Worm (Caenorhabditis elegans): ENCODE measurements around the gene F47C12.6.

Gene F47C12.6

DNA sequence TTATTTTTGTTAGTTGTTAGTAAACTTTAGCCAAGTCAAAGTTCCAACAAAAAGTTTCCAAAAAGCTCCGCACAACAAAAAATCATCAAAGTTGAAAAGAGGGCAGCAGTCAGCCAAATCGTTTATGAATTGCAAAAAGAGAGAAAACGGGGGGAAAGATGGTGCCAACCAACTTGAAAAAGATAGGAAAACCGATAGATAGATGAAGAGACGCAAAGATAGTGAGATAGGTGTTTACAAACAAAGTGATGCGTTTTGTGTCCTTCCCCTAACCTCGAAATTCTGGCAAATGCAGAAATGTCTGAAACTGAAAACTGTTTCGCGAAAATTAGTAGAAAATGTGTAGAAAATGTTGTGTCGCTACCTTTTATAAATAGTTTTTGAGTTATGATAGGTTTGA is 40.3 kb upstream of the F47C12.6 start:
- TF ChIP-seq ztf-4 (tag; optimal IDR thresholded peaks at IDR 0.05) (no peak), lsy-2 (tag; optimal IDR thresholded peaks at IDR 0.05) (peak in 1 of 2 experiments; percentile 38), F16B12.6 (tag; optimal IDR thresholded peaks at IDR 0.05) (no peak), blmp-1 (tag; optimal IDR thresholded peaks at IDR 0.05) (peak; percentile 34), efl-1 (optimal IDR thresholded peaks at IDR 0.05) (peak in 1 of 2 experiments; percentile 16), efl-1 (GFP tag; optimal IDR thresholded peaks at IDR 0.05 in 1 of 2) (no peak), rnt-1 (tag; optimal IDR thresholded peaks at IDR 0.05) (peak; percentile 31), tbx-2 (tag; optimal IDR thresholded peaks at IDR 0.05) (no peak), snu-23 (GFP tag; optimal IDR thresholded peaks at IDR 0.05) (peak; percentile 19), nhr-28 (tag; optimal IDR thresholded peaks at IDR 0.05) (no peak), dpl-1 (GFP tag; optimal IDR thresholded peaks at IDR 0.05) (no peak), xbp-1 (tag; optimal IDR thresholded peaks at IDR 0.05) (no peak), lin-14 (GFP tag; optimal IDR thresholded peaks at IDR 0.05) (peak; percentile 60), Y116A8C.19 (tag; optimal IDR thresholded peaks at IDR 0.05; ENCODE audit: borderline replicate concordance) (no peak), ets-5 (GFP tag; IDR thresholded peaks at IDR 0.05) (no peak), fkh-8 (tag; optimal IDR thresholded peaks at IDR 0.05) (no peak), nhr-11 (tag; optimal IDR thresholded peaks at IDR 0.05) (no peak), fkh-4 (tag; optimal IDR thresholded peaks at IDR 0.05; ENCODE audit: borderline replicate concordance) (no peak)

DNA sequence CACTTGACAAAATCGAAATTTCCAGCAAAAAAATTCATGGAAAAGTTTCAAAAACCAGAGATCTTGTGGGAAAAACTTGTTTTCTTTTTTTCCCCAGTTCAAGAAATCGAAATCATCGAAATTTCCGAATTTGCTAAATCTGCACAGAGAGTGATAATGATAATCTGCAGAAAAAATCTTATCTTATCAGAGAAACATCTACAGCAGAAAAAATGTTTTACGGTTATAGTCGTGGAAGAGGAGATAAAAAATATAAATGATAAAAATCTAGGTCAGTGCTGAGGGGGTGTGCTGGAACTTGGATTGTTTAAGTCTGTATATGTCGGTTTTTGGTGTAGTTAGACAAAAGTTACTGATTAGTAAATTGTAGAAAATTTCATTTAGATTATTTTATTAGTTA is 39.2 kb upstream of the F47C12.6 start:
- no peak for TF ChIP-seq ceh-88 (GFP tag; IDR thresholded peaks at IDR 0.05)
- TF ChIP-seq elt-2 (tag; optimal IDR thresholded peaks at IDR 0.05) = peak; percentile 58
- no peak for TF ChIP-seq ceh-63 (GFP tag; optimal IDR thresholded peaks at IDR 0.05)
- no peak for TF ChIP-seq tlp-1 (tag; optimal IDR thresholded peaks at IDR 0.05)
- TF ChIP-seq C04F5.9 (tag; optimal IDR thresholded peaks at IDR 0.05) = no peak
- TF ChIP-seq tbx-2 (tag; optimal IDR thresholded peaks at IDR 0.05) = no peak
- TF ChIP-seq nhr-12 (tag; optimal IDR thresholded peaks at IDR 0.05) = no peak
- TF ChIP-seq skn-1 (tag; optimal IDR thresholded peaks at IDR 0.05) = no peak
- TF ChIP-seq nhr-11 (tag; optimal IDR thresholded peaks at IDR 0.05) = no peak
- no peak for TF ChIP-seq rnt-1 (tag; optimal IDR thresholded peaks at IDR 0.05)
- TF ChIP-seq F16B12.6 (tag; optimal IDR thresholded peaks at IDR 0.05) = no peak
- no peak for TF ChIP-seq zag-1 (tag; optimal IDR thresholded peaks at IDR 0.05)
- no peak for TF ChIP-seq ztf-11 (tag; optimal IDR thresholded peaks at IDR 0.05)
- TF ChIP-seq elt-3 (tag; optimal IDR thresholded peaks at IDR 0.05) = peak in 2 of 6 experiments; percentile 22 to 65
- TF ChIP-seq nhr-28 (tag; optimal IDR thresholded peaks at IDR 0.05) = no peak
- peak; percentile 38 for TF ChIP-seq blmp-1 (tag; optimal IDR thresholded peaks at IDR 0.05)
- TF ChIP-seq nhr-84 (tag; optimal IDR thresholded peaks at IDR 0.05) = no peak

DNA sequence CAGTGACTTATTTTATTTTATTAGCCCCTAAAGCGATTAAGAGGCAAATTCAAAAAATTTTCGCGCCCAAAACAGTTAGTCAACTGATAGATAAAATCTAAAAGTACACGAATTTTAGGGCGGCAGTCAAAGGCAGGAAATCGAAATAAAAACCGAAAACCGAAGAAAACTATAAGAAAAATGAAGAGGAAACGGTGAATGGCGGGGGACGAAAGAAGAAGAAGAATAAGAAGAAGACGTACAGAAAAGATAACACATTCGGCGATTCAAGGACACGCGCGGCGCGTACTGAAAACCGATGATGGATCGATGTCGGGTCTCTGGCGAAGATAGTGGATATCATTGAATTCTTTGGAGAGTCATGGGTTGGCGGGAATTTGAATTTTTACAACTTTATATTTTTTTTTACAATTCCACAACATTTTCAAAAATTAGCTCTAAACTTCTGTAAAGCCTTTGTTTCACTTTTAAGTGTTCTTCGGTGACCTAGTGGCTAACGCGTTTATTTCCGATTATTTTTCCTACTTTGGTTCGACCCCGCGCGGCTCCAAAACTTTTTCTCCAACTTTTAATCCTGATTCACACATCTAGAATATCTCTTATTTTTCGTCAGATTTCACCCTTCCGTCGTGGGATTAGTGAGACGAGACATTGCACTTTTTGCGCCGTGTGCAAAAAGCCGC is 37.9 kb upstream of the F47C12.6 start:
- TF ChIP-seq Y116A8C.19 (tag; optimal IDR thresholded peaks at IDR 0.05; ENCODE audit: borderline replicate concordance) (no peak), ztf-11 (tag; optimal IDR thresholded peaks at IDR 0.05) (no peak), ces-1 (GFP tag; optimal IDR thresholded peaks at IDR 0.05) (no peak), mab-9 (GFP tag; IDR thresholded peaks at IDR 0.05) (no peak), nhr-85 (tag) (peak; percentile 96), F16B12.6 (tag; optimal IDR thresholded peaks at IDR 0.05) (no peak), snu-23 (GFP tag; optimal IDR thresholded peaks at IDR 0.05) (peak; percentile 76), sup-37 (GFP tag; optimal IDR thresholded peaks at IDR 0.05) (no peak), grh-1 (GFP tag; IDR thresholded peaks at IDR 0.05) (peak; percentile 38; the same call in 1 of the 2 replicates), elt-3 (tag; optimal IDR thresholded peaks at IDR 0.05) (peak in 5 of 6 experiments; percentile 53 to 95 (median 73)), tbx-2 (tag; optimal IDR thresholded peaks at IDR 0.05) (no peak), ceh-82 (tag; optimal IDR thresholded peaks at IDR 0.05) (peak in 1 of 3 experiments; percentile 6), lir-3 (tag; optimal IDR thresholded peaks at IDR 0.05; ENCODE audit: poor library complexity) (no peak), fos-1 (tag; optimal IDR thresholded peaks at IDR 0.05) (no peak), nhr-76 (tag; optimal IDR thresholded peaks at IDR 0.05) (no peak), xbp-1 (tag; optimal IDR thresholded peaks at IDR 0.05) (no peak), unc-30 (tag; optimal IDR thresholded peaks at IDR 0.05) (no peak), pag-3 (tag; optimal IDR thresholded peaks at IDR 0.05; ENCODE audit: borderline replicate concordance, insufficient read depth) (peak; percentile 59), hpl-2 (GFP tag; optimal IDR thresholded peaks at IDR 0.05) (no peak), nhr-19 (GFP tag; conservative IDR thresholded peaks at IDR 0.05) (peak; percentile 29; the same call in 1 of the 2 replicates), zag-1 (tag; optimal IDR thresholded peaks at IDR 0.05) (no peak), nhr-11 (tag; optimal IDR thresholded peaks at IDR 0.05) (no peak), efl-3 (GFP tag; optimal IDR thresholded peaks at IDR 0.05) (no peak), tlp-1 (tag; optimal IDR thresholded peaks at IDR 0.05) (no peak), mef-2 (tag; optimal IDR thresholded peaks at IDR 0.05) (no peak), dsc-1 (tag; optimal IDR thresholded peaks at IDR 0.05) (no peak), ceh-63 (GFP tag; optimal IDR thresholded peaks at IDR 0.05) (no peak), egl-13 (tag; optimal IDR thresholded peaks at IDR 0.05) (no peak), fkh-10 (GFP tag; optimal IDR thresholded peaks at IDR 0.05) (no peak)
